Fruit fly (Drosophila melanogaster): Measurements from ENCODE around the gene CG6695.

The CG6695 gene

DNA sequence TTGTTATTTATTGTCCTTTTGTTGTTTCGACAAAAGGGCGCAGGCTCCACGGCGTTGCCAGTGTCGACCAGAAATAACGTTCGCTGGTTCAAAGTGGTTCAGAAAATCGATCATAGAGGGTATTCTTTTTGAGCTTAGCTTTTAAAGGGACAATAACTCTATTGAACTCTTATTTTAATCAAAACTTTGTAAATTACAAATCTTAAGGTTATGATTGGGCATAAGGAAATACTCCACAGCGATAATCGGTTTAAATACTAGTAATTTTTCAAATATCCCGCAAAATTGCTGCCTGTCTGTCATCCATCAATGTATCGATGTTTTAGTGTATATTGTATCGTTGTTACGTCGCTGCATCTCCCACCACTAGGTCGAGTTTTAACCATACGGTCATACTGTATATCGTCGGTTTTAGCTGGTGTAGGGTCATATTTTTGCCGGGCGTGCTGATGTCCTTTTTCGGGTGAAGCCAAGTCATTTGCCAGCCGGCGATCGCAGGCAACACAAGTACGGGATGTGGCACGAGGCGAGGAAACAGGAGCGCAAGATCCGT lies at the start of gene CG6695, which contains the start of gene CG31125:
TSS of gene CG6695 (plus strand) at position 391 of the 553 bp plus-strand sequence.
TSS of gene CG31125 (minus strand) at position 51 of the 553 bp plus-strand sequence.
- TF ChIP-seq CG13204 (GFP tag; optimal IDR thresholded peaks at IDR 0.05) (no peak), CG8301 (tag; optimal IDR thresholded peaks at IDR 0.05) (no peak), CG15710 (tag; optimal IDR thresholded peaks at IDR 0.05) (peak; percentile 40), CG12605 (GFP tag; IDR thresholded peaks at IDR 0.05) (no peak), CG9948 (tag; optimal IDR thresholded peaks at IDR 0.05) (peak; percentile 6), gl (tag; optimal IDR thresholded peaks at IDR 0.05) (no peak)

DNA sequence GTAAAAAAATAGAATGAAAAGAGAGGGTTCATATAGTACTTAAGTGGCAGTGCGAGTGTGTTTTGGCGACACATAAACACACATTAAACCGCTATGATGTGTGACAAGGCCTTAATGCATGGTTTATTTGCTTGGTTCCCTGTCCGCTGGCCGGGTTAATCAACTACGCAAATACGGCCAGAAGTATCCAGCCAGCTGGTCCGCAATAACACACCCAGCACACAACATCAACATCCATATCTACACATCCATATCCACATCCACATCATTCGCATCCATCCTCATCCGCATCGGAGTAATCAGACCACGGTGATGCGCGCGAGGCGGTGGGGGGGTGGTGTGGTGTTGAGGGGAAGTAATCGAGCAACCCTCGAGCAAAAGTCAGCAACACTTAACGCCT lies 48.1 kb upstream of the CG6695 start:
- TF ChIP-seq Ets98B (GFP tag; IDR thresholded peaks at IDR 0.05) (no peak), EcR (GFP tag; optimal IDR thresholded peaks at IDR 0.05) (peak; percentile 59)

DNA sequence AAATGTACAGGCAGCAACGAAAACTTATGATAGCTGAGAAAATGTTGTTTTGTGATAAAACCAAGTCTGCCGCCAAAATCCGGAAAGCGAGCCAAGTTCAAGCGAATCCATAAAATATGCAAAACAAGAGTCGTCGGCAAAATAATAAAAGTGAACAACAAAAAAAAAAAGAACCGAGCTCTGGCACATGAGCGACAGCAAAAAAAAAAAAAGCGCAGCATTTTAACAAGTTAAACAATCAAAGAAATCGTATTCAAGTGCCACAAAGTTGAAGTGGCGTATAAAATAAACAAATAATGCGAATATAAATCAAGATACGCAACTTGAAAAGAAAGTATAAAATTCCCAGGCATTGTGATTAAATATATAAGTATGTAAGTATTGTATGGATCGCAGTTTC lies 46.6 kb upstream of the CG6695 start:
- TF ChIP-seq fd96Ca (GFP tag; IDR thresholded peaks at IDR 0.05) (no peak), CG8159 (tag; optimal IDR thresholded peaks at IDR 0.05) (peak; percentile 23), gl (tag; optimal IDR thresholded peaks at IDR 0.05) (peak; percentile 29), CG17806 (tag; optimal IDR thresholded peaks at IDR 0.05) (peak; percentile 3), Pif1B (GFP tag; optimal IDR thresholded peaks at IDR 0.05) (no peak)

DNA sequence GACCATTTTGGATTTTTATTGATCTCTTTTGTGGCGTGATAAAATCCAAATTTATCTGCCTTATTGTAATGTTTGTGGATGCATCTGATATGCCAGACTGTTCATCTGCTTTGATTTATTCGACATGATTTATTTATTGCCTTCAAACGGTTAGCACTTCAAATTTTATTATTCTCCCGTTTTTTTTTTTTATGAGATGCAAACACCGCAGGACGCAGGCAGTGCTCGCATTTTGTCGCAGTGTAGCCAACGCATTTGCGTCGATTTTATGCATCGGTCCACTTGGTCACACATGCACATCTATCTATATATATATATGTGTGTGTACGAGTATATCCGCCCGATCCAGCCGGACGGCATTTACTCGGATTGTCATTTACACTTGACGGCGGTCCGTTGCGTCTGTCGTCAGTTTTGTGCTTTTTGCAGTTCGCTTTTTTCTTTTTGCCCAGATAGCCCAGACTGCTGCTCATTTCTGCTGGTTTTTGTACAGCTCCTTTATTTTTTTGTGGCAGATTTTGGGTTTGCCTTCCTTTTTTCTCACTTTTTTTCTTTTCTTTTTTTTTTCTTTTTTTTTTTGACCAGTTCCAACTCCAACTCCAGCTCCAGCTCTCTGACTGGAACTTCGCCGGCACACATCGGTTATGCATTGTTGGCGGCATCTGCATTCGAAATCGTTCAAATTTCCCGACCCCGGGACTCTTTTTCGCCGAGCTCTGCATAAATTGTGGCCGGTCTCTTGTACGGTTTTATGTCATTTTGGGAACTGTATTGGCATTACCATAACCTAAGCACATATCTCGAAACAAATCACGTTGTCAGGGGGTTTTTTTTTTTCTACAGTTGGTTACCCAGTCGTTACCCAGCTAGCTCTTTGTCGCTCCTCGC lies 40.9 kb upstream of the CG6695 start:
- TF ChIP-seq CG32121 (GFP tag; IDR thresholded peaks at IDR 0.05) (peak; percentile 59; the same call in 1 of the 2 replicates), CG9948 (tag; optimal IDR thresholded peaks at IDR 0.05) (peak; percentile 32), CG14655 (GFP tag; optimal IDR thresholded peaks at IDR 0.05) (peak; percentile 25), Ets98B (GFP tag; IDR thresholded peaks at IDR 0.05) (peak; percentile 73), D1 (tag; optimal IDR thresholded peaks at IDR 0.05) (peak; percentile 25), gl (tag; optimal IDR thresholded peaks at IDR 0.05) (peak; percentile 71), fd96Ca (GFP tag; IDR thresholded peaks at IDR 0.05) (peak; percentile 53), rn (GFP tag; IDR thresholded peaks at IDR 0.05) (peak; percentile 47; the same call in 1 of the 2 replicates), CG4496 (GFP tag; IDR thresholded peaks at IDR 0.05) (peak; percentile 74), CG12605 (GFP tag; IDR thresholded peaks at IDR 0.05) (peak; percentile 89; the same call in 1 of the 2 replicates), EcR (GFP tag; optimal IDR thresholded peaks at IDR 0.05) (peak; percentile 18), CG13204 (GFP tag; optimal IDR thresholded peaks at IDR 0.05) (peak; percentile 83), CG10348 (GFP tag; IDR thresholded peaks at IDR 0.05) (no peak), Pif1B (GFP tag; optimal IDR thresholded peaks at IDR 0.05) (peak; percentile 77), CG34367 (tag; optimal IDR thresholded peaks at IDR 0.05) (peak; percentile 36), Snoo (tag; optimal IDR thresholded peaks at IDR 0.05) (peak; percentile 84), CG8159 (tag; optimal IDR thresholded peaks at IDR 0.05) (peak; percentile 64), Pif1A (GFP tag; optimal IDR thresholded peaks at IDR 0.05) (peak; percentile 91), CG15710 (tag; optimal IDR thresholded peaks at IDR 0.05) (peak; percentile 60), CG8301 (tag; optimal IDR thresholded peaks at IDR 0.05) (peak; percentile 10), CG17806 (tag; optimal IDR thresholded peaks at IDR 0.05) (peak; percentile 58)

DNA sequence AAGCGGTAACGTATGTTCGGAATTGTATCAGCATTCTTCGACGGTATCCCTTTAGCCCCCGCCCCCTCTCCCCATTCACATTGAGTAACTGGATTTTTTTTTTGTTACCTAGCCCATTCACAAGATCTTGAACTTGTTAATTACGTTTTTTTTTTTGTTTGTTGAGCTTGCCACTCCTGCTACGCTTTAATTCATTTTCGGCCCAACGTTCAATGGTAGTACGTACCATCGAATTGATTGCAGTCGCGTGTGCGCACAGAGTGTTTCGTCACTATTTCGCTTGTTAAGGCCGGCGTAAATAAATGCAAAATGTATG lies 40.3 kb upstream of the CG6695 start:
- TF ChIP-seq CG8301 (tag; optimal IDR thresholded peaks at IDR 0.05) (no peak), Ets98B (GFP tag; IDR thresholded peaks at IDR 0.05) (no peak), CG13204 (GFP tag; optimal IDR thresholded peaks at IDR 0.05) (no peak), Pif1A (GFP tag; optimal IDR thresholded peaks at IDR 0.05) (no peak), CG34367 (tag; optimal IDR thresholded peaks at IDR 0.05) (no peak)

DNA sequence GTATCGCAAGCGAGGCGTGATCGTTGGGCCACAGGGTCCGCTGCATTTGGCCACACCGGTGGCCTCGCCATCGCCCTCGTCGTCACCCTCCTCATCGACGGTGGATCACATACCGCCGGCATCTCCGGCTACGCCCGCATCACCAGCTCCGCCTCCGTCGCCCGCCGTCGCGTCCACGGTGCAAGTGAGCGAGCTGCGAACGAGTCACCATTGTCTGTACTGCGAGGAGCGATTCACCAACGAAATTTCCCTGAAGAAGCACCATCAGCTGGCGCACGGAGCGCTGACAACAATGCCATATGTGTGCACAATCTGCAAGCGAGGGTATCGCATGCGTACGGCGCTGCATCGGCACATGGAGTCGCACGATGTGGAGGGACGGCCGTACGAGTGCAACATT lies 34.4 kb upstream of the CG6695 start:
- TF ChIP-seq CG8301 (tag; optimal IDR thresholded peaks at IDR 0.05): no peak
- TF ChIP-seq Pif1A (GFP tag; optimal IDR thresholded peaks at IDR 0.05): no peak
- TF ChIP-seq CG15710 (tag; optimal IDR thresholded peaks at IDR 0.05): no peak
- no peak for TF ChIP-seq gl (tag; optimal IDR thresholded peaks at IDR 0.05)
- no peak for TF ChIP-seq fd96Ca (GFP tag; IDR thresholded peaks at IDR 0.05)
- no peak for TF ChIP-seq CG12605 (GFP tag; IDR thresholded peaks at IDR 0.05)
- no peak for TF ChIP-seq CG8159 (tag; optimal IDR thresholded peaks at IDR 0.05)
- TF ChIP-seq CG17806 (tag; optimal IDR thresholded peaks at IDR 0.05): no peak

DNA sequence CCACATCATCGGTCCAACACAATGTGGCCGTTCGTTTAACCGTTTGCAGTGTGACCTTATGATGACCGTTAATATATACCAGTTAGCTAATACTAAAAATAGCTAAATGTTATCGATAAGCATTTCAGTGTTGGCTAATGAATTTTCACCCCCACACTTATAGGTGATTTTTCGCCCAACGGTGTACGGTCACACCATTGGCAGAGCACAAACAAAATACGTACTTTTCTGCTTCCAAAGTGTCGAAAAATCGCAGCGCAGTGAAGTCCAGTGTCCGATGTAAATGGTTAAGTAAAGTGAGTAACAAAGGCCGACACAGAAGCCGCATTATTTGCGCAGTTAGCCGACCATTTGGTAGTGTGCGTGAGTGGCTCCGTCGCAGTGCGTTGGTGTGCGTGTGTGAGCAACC lies 29.4 kb upstream of the CG6695 start, which contains the start of the genes Syx18 and atl:
TSS of gene Syx18 (minus strand) at position 46 of the 409 bp plus-strand sequence.
TSS of gene atl (plus strand) at position 155 of the 409 bp plus-strand sequence.
- TF ChIP-seq EcR (GFP tag; optimal IDR thresholded peaks at IDR 0.05): peak; percentile 47
- TF ChIP-seq CG12605 (GFP tag; IDR thresholded peaks at IDR 0.05): no peak
